Fruit fly (Drosophila melanogaster): ENCODE data around the gene CG32720.

Gene CG32720

DNA sequence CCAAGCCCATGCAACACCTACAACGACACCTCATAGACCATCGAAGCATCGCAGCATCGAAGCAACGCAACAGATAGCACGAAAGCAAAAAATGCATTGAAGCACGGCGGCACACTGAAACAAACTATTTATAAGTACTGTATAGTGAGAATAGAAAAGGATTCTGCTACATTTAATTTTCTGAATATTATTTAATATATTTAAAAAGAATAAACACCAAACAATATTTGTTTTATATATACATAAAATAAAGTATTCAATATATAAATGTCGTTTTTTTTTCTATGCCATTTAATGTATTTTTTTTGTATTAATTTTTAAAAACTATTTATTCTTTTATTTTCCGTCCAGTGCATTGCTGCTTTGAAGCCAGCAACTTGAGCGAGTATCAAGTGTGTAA is 20.9 kb upstream of the CG32720 start:
- TF ChIP-seq h (optimal IDR thresholded peaks at IDR 0.05) (no peak), psq (optimal IDR thresholded peaks at IDR 0.05) (no peak), insv (optimal IDR thresholded peaks at IDR 0.05) (no peak), Sin3A (optimal IDR thresholded peaks at IDR 0.05) (no peak), Myc (optimal IDR thresholded peaks at IDR 0.05) (no peak), ttk (optimal IDR thresholded peaks at IDR 0.05) (no peak)

- TF ChIP-seq h (optimal IDR thresholded peaks at IDR 0.05) (no peak), ttk (optimal IDR thresholded peaks at IDR 0.05) (no peak), Sin3A (optimal IDR thresholded peaks at IDR 0.05) (no peak), insv (optimal IDR thresholded peaks at IDR 0.05) (no peak), Myc (optimal IDR thresholded peaks at IDR 0.05) (no peak), psq (optimal IDR thresholded peaks at IDR 0.05) (no peak)
Observed at dm6 chrX:7556270-7556669, 19.5 kb upstream of the CG32720 start.

- no peak for TF ChIP-seq h (optimal IDR thresholded peaks at IDR 0.05)
- TF ChIP-seq ttk (optimal IDR thresholded peaks at IDR 0.05) = no peak
- no peak for TF ChIP-seq insv (optimal IDR thresholded peaks at IDR 0.05)
- TF ChIP-seq Myc (optimal IDR thresholded peaks at IDR 0.05) = no peak
- TF ChIP-seq Sin3A (optimal IDR thresholded peaks at IDR 0.05) = no peak
- no peak for TF ChIP-seq psq (optimal IDR thresholded peaks at IDR 0.05)
Observed at dm6 chrX:7553446-7553845, 16.7 kb upstream of the CG32720 start.

- TF ChIP-seq insv (optimal IDR thresholded peaks at IDR 0.05) (no peak), h (optimal IDR thresholded peaks at IDR 0.05) (no peak), Myc (optimal IDR thresholded peaks at IDR 0.05) (no peak), Sin3A (optimal IDR thresholded peaks at IDR 0.05) (no peak), ttk (optimal IDR thresholded peaks at IDR 0.05) (no peak), psq (optimal IDR thresholded peaks at IDR 0.05) (no peak)
Observed at dm6 chrX:7552109-7552508, 15.3 kb upstream of the CG32720 start.

DNA sequence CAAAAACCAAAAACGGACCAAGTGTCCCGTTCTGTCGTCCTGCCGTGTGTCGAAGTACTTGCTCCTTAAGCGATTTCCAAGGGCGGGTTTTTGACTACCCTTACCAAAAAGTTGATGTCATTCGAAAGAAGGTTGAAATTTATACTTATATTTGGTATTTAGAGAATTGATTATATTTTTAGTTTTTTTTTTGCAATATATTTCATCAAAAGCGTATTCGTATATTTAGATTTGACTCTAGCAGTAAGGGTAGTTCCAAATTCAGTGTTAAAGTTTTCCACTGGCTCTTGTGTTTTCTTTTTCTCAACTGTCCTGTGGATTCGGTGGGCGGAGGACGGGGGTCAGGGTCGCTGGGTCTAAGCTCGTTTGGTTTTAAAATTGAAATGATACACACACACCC is 13.9 kb upstream of the CG32720 start:
- TF ChIP-seq insv (optimal IDR thresholded peaks at IDR 0.05) = no peak
- no peak for TF ChIP-seq Myc (optimal IDR thresholded peaks at IDR 0.05)
- no peak for TF ChIP-seq ttk (optimal IDR thresholded peaks at IDR 0.05)
- no peak for TF ChIP-seq h (optimal IDR thresholded peaks at IDR 0.05)
- TF ChIP-seq psq (optimal IDR thresholded peaks at IDR 0.05) = no peak
- no peak for TF ChIP-seq Sin3A (optimal IDR thresholded peaks at IDR 0.05)

DNA sequence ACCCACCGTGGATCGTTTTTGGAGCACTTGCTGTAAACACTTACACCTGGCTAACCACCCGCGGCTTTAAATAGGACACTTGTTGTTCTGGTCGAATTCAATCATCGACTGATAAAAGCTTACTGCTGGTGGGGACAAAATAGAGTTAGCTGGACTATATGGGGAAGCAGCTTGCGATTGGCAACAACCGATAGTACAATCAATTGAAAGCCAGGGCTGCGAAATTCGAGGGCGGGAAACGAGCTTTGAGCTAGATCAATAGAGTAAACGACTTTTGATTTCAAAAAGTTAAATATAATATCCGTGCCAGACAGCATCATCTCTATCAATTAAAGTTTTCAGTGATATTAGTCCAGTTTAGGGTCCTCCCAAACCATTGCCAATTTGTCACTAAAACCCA is 11.1 kb upstream of the CG32720 start, which contains the start of gene CG32719:
Gene CG32719 (minus strand): TSS at position 101 of the 400 bp plus-strand sequence.
- TF ChIP-seq h (optimal IDR thresholded peaks at IDR 0.05) (no peak), Myc (optimal IDR thresholded peaks at IDR 0.05) (no peak), insv (optimal IDR thresholded peaks at IDR 0.05) (no peak), Sin3A (optimal IDR thresholded peaks at IDR 0.05) (no peak), ttk (optimal IDR thresholded peaks at IDR 0.05) (no peak), psq (optimal IDR thresholded peaks at IDR 0.05) (no peak)

DNA sequence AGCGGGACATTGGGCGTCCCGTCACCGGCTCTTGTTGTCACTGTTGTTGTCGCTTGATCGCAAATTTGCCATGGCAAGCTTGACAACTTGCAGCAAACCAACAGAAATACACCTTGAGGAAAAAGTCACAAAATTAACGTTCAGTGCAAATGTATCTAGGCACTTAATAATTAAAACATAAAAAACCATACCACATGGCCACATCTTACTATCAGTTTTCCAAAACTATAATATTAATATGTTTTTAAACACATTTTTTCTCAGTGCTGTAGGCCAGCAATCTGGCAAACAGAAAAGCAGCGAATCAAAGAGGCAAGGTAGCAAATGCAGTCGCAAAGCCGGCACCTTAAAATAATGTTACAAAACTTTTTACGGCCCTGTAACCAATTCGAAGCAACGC is 9.6 kb upstream of the CG32720 start:
- no peak for TF ChIP-seq psq (optimal IDR thresholded peaks at IDR 0.05)
- TF ChIP-seq h (optimal IDR thresholded peaks at IDR 0.05) = no peak
- TF ChIP-seq insv (optimal IDR thresholded peaks at IDR 0.05) = no peak
- no peak for TF ChIP-seq ttk (optimal IDR thresholded peaks at IDR 0.05)
- no peak for TF ChIP-seq Sin3A (optimal IDR thresholded peaks at IDR 0.05)
- TF ChIP-seq Myc (optimal IDR thresholded peaks at IDR 0.05) = no peak

- no peak for TF ChIP-seq ttk (optimal IDR thresholded peaks at IDR 0.05)
- TF ChIP-seq psq (optimal IDR thresholded peaks at IDR 0.05) = no peak
- TF ChIP-seq Sin3A (optimal IDR thresholded peaks at IDR 0.05) = no peak
- TF ChIP-seq Myc (optimal IDR thresholded peaks at IDR 0.05) = no peak
- no peak for TF ChIP-seq h (optimal IDR thresholded peaks at IDR 0.05)
- no peak for TF ChIP-seq insv (optimal IDR thresholded peaks at IDR 0.05)
Observed at dm6 chrX:7543891-7544290, 7.1 kb upstream of the CG32720 start.

DNA sequence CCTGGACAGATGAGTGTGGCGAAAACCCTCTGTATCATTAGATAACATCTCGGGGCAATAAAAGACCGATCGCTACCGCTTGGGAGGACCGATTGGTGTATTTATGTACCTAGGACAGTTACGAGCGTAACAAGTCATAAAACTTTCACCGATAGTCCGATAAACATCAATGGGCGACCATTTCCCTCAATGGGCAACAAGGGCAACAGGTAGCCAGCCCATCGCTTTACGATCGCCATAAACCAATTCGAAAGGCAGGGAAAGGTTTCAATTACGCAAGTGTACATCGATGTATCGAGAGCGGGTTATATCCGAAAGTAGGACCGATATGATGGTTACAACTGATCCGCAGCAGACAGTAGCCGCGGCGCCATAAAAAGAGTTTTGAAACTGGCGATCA is 5.8 kb upstream of the CG32720 start:
- TF ChIP-seq Sin3A (optimal IDR thresholded peaks at IDR 0.05) = no peak
- no peak for TF ChIP-seq psq (optimal IDR thresholded peaks at IDR 0.05)
- no peak for TF ChIP-seq insv (optimal IDR thresholded peaks at IDR 0.05)

DNA sequence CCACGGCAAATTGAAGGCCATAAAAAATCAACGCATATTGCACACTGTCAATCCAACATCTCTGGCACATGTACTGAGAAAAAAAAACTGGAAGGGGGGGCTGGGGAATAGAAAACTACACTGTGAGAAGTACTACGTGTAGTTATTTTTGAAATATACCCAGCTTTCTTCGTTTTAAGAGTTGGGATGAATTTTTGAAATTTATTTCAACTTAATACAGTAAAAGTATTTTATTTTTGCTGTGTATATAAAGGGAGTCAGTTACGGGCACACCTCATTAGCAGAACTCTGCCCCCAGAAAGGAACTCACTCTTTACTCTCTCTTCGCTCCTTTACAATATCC is 4.7 kb upstream of the CG32720 start:
- no peak for TF ChIP-seq h (optimal IDR thresholded peaks at IDR 0.05)
- no peak for TF ChIP-seq psq (optimal IDR thresholded peaks at IDR 0.05)
- TF ChIP-seq Sin3A (optimal IDR thresholded peaks at IDR 0.05) = no peak
- TF ChIP-seq Myc (optimal IDR thresholded peaks at IDR 0.05) = no peak
- TF ChIP-seq insv (optimal IDR thresholded peaks at IDR 0.05) = no peak
- no peak for TF ChIP-seq ttk (optimal IDR thresholded peaks at IDR 0.05)

DNA sequence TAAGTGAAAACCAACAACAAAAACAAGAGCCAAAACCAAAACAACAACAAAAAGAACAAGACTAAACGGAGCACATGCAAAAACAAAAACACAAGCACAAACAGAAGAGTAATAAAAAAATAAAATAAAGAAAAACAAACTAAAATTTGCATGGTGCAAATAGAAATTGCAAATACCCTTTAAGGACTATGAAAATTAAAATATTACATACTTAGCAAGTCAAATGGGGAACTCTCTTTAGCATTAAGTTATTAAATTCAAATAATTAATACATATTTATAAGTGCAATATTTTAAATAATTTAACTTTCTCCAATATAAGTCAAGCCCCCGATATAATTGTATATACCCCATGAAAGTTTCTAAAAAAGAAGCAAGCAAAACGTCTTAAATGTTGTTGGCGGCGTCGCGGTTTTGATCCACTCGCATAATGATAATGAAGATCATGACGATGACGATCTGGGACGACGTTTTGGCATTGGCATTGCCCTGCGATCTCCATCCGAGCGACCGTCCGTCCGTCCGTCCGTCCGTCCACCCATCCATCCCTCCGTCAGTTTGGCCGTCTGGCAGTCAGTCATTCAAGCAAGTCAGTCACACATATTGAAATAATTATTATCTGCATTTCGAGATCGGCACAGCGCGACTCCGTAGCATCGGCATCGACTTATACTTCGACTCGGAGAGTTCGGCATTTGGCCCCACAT is 4.1 kb upstream of the CG32720 start:
- TF ChIP-seq ttk (optimal IDR thresholded peaks at IDR 0.05) (no peak), Myc (optimal IDR thresholded peaks at IDR 0.05) (no peak), insv (optimal IDR thresholded peaks at IDR 0.05) (no peak), psq (optimal IDR thresholded peaks at IDR 0.05) (no peak), h (optimal IDR thresholded peaks at IDR 0.05) (no peak), Sin3A (optimal IDR thresholded peaks at IDR 0.05) (no peak)

- no peak for TF ChIP-seq Myc (optimal IDR thresholded peaks at IDR 0.05)
- TF ChIP-seq Sin3A (optimal IDR thresholded peaks at IDR 0.05) = no peak
- no peak for TF ChIP-seq psq (optimal IDR thresholded peaks at IDR 0.05)
- no peak for TF ChIP-seq ttk (optimal IDR thresholded peaks at IDR 0.05)
- no peak for TF ChIP-seq h (optimal IDR thresholded peaks at IDR 0.05)
- no peak for TF ChIP-seq insv (optimal IDR thresholded peaks at IDR 0.05)
Observed at dm6 chrX:7539126-7539525, 2.4 kb upstream of the CG32720 start.

- TF ChIP-seq Sin3A (optimal IDR thresholded peaks at IDR 0.05) (no peak), insv (optimal IDR thresholded peaks at IDR 0.05) (no peak), psq (optimal IDR thresholded peaks at IDR 0.05) (no peak), Myc (optimal IDR thresholded peaks at IDR 0.05) (no peak), h (optimal IDR thresholded peaks at IDR 0.05) (no peak), ttk (optimal IDR thresholded peaks at IDR 0.05) (no peak)
Observed at dm6 chrX:7537829-7538228, 1.1 kb upstream of the CG32720 start.

All from Kc167 (cell line).